Fruit fly (Drosophila melanogaster): Measurements from ENCODE around the gene ema.

dm6 chr3R:16423323-16423722, 18.1 kb downstream of the ema start:
- TF ChIP-seq CG8478 (optimal IDR thresholded peaks at IDR 0.05) = no peak
- TF ChIP-seq psq (optimal IDR thresholded peaks at IDR 0.05) = no peak
- no peak for TF ChIP-seq pan (optimal IDR thresholded peaks at IDR 0.05)
- TF ChIP-seq usp (GFP tag; optimal IDR thresholded peaks at IDR 0.05) = no peak

Measured in whole organism.